Worm (Caenorhabditis elegans) whole organism, L4/young adult: Measurements from ENCODE around the gene E04F6.8.

Experiments used
- W03F9.2 ChIP-seq: fragments of 150-350 bp; optimal IDR thresholded peaks from 2 replicates; lab custom pipeline; 2014; ENCODE audit warnings: missing biosample characterization, missing genetic modification characterization
- him-1 ChIP-seq: sonication (generic microtip); optimal IDR thresholded peaks from 2 replicates; lab custom pipeline; 2016; ENCODE audit warnings: missing genotype, missing genetic modification reagents, missing genetic modification characterization, missing compliant biosample characterization

DNA sequence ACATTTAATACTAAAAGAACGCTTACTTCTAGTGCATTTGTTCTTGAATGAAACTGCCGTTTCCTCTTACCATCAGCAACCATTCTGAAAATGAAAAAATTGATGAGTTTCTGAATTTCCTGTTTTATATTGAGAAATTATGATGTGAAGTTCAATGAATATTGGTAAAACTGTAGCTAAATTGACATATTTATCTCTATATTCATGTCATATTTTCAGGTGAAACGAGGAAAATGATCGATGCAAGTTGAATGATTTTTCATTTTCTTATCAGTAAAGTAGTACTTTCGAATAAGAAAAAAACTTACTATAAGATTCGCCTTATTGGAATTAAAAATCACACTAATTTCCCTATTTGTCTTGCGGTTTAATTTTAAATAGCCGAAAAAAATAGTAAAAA, 993 bp downstream of the E04F6.8 start, which contains the start of gene E04F6.15:
- TF ChIP-seq W03F9.2 (tag; lab: Kevin White, UChicago) = no peak
- no peak for TF ChIP-seq him-1 (tag; lab: Kevin White, UChicago)
